Worm (Caenorhabditis elegans): Measurements from ENCODE around the gene pvf-1.
A peak's percentile ranks its signal among the peaks of the same experiment; 100 is the strongest.

Gene pvf-1

ce11 chrIII:1859532-1859931 lies 35.4 kb upstream of the pvf-1 start, which contains the start of gene ddp-1 (continued):
- TF ChIP-seq ets-5 (GFP tag; IDR thresholded peaks at IDR 0.05): 0 out of 2 replicates have a peak, but pooled peaks have one; percentile 38
- TF ChIP-seq mdl-1 (tag; optimal IDR thresholded peaks at IDR 0.05): peak in 1 of 2 experiments; percentile 87
- peak; percentile 98 to 100 for TF ChIP-seq efl-1 (optimal IDR thresholded peaks at IDR 0.05)
- TF ChIP-seq efl-1 (GFP tag; optimal IDR thresholded peaks at IDR 0.05 in 1 of 2): peak; percentile 99 to 100
- no peak for TF ChIP-seq vab-15 (tag; optimal IDR thresholded peaks at IDR 0.05)
- peak; percentile 92 for TF ChIP-seq sox-4 (tag; optimal IDR thresholded peaks at IDR 0.05)
- TF ChIP-seq lsy-2 (tag; optimal IDR thresholded peaks at IDR 0.05): peak; percentile 96 to 97
- peak; percentile 53 for TF ChIP-seq ceh-90 (tag; optimal IDR thresholded peaks at IDR 0.05)
- peak; percentile 42 for TF ChIP-seq Y116A8C.19 (tag; optimal IDR thresholded peaks at IDR 0.05; ENCODE audit: borderline replicate concordance)
- peak; percentile 94 for TF ChIP-seq fkh-8 (tag; optimal IDR thresholded peaks at IDR 0.05)
- peak; percentile 96 for TF ChIP-seq irx-1 (tag; optimal IDR thresholded peaks at IDR 0.05)
- TF ChIP-seq lin-35 (GFP tag; optimal IDR thresholded peaks at IDR 0.05): peak; percentile 99 to 100
- TF ChIP-seq unc-30 (tag; optimal IDR thresholded peaks at IDR 0.05): peak; percentile 46
- peak; percentile 96 for TF ChIP-seq rnt-1 (tag; optimal IDR thresholded peaks at IDR 0.05)
- peak; percentile 97 for TF ChIP-seq ceh-8 (GFP tag; optimal IDR thresholded peaks at IDR 0.05)
- no peak for TF ChIP-seq unc-62 (GFP tag; optimal IDR thresholded peaks at IDR 0.05)
- TF ChIP-seq snpc-4 (tag; optimal IDR thresholded peaks at IDR 0.05): peak; percentile 77
- TF ChIP-seq nhr-47 (tag; optimal IDR thresholded peaks at IDR 0.05): peak; percentile 98
- peak; percentile 71 for TF ChIP-seq C34B4.2 (tag; optimal IDR thresholded peaks at IDR 0.05)
- peak; percentile 22 for TF ChIP-seq nhr-76 (tag; optimal IDR thresholded peaks at IDR 0.05)
- peak; percentile 98 for TF ChIP-seq nhr-90 (tag; optimal IDR thresholded peaks at IDR 0.05; ENCODE audit: poor library complexity)
- TF ChIP-seq pag-3 (tag; optimal IDR thresholded peaks at IDR 0.05; ENCODE audit: borderline replicate concordance, insufficient read depth): peak; percentile 70
- TF ChIP-seq nhr-28 (tag; optimal IDR thresholded peaks at IDR 0.05): no peak
- peak; percentile 66 to 89 for TF ChIP-seq ztf-11 (tag; optimal IDR thresholded peaks at IDR 0.05)
- peak; percentile 89 for TF ChIP-seq nhr-11 (tag; optimal IDR thresholded peaks at IDR 0.05)
- no peak for TF ChIP-seq lir-3 (tag; optimal IDR thresholded peaks at IDR 0.05; ENCODE audit: poor library complexity)
- TF ChIP-seq mep-1 (tag; optimal IDR thresholded peaks at IDR 0.05): peak; percentile 99
- peak; percentile 99 for TF ChIP-seq lin-13 (GFP tag; optimal IDR thresholded peaks at IDR 0.05)
- TF ChIP-seq aha-1 (tag; optimal IDR thresholded peaks at IDR 0.05): peak; percentile 65
- TF ChIP-seq tbx-2 (tag; optimal IDR thresholded peaks at IDR 0.05): peak; percentile 96
- TF ChIP-seq snu-23 (GFP tag; optimal IDR thresholded peaks at IDR 0.05): peak; percentile 98
- TF ChIP-seq nhr-85 (tag): peak; percentile 99

DNA sequence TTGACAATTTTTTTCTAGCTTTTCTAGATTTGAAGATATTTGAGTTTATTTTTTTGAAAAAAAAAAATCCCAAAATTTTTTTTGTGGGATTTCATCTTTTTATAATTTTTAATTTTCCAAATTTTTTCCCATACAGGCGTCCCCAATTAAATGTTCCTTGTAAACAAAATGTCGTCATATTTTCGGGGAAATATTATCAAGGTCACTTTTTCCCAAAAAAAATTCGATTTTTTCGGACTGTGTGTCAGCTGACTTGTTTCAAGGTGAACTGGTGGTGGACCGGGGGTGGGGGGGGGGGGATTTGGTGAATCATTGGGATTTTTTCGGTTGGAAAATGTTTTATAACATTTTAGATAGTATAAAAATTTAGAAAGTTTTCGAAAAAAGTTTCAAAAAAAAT lies 32.6 kb upstream of the pvf-1 start:
- TF ChIP-seq nhr-85 (tag): peak; percentile 82
- TF ChIP-seq dsc-1 (tag; optimal IDR thresholded peaks at IDR 0.05): no peak
- peak; percentile 51 for TF ChIP-seq lin-14 (GFP tag; optimal IDR thresholded peaks at IDR 0.05)
- TF ChIP-seq ama-1 (optimal IDR thresholded peaks at IDR 0.05): no peak
- TF ChIP-seq blmp-1 (tag; optimal IDR thresholded peaks at IDR 0.05): peak; percentile 26
- TF ChIP-seq grh-1 (GFP tag; IDR thresholded peaks at IDR 0.05): 0 out of 2 replicates have a peak, but pooled peaks have one; percentile 17

DNA sequence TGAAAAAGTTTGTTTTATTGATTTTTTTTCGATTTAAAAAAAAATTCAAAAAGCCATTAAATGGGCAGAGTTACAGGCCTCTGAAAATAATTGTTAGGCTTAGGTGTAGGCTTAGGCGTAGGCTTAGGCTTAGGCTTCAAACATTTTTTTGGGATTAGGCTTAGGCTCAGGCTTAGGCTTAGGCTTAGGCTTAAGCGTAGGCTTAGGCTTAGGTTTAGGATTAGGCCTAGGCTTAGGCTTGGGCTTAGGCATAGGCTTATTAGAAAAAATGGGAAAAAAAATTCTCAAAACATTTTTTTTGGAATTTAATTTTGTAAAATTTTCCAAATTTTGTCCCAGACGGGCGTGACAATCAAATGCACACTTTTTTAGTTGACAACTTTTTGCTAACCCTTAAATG lies 32.1 kb upstream of the pvf-1 start:
- TF ChIP-seq elt-2 (tag; optimal IDR thresholded peaks at IDR 0.05): no peak
- no peak for TF ChIP-seq nhr-12 (tag; optimal IDR thresholded peaks at IDR 0.05)
- TF ChIP-seq dpl-1 (GFP tag; optimal IDR thresholded peaks at IDR 0.05): no peak
- TF ChIP-seq lin-13 (GFP tag; optimal IDR thresholded peaks at IDR 0.05): no peak
- TF ChIP-seq C34B4.2 (tag; optimal IDR thresholded peaks at IDR 0.05): no peak
- TF ChIP-seq hpl-2 (GFP tag; optimal IDR thresholded peaks at IDR 0.05): no peak
- TF ChIP-seq nhr-71 (tag; optimal IDR thresholded peaks at IDR 0.05): no peak
- TF ChIP-seq egl-13 (tag; optimal IDR thresholded peaks at IDR 0.05): no peak
- no peak for TF ChIP-seq xbp-1 (tag; optimal IDR thresholded peaks at IDR 0.05)
- TF ChIP-seq lsy-2 (tag; optimal IDR thresholded peaks at IDR 0.05): no peak
- TF ChIP-seq skn-1 (tag; optimal IDR thresholded peaks at IDR 0.05): no peak
- no peak for TF ChIP-seq Y116A8C.19 (tag; optimal IDR thresholded peaks at IDR 0.05; ENCODE audit: borderline replicate concordance)
